Worm (Caenorhabditis elegans): ENCODE data around the gene C01B10.3.
A peak's percentile ranks its signal among the peaks of the same experiment; 100 is the strongest.

Gene C01B10.3

ce11 chrIV:6638256-6638655 lies 17.1 kb upstream of the C01B10.3 start, which contains the start of gene C01B10.7:
Gene C01B10.7 (plus strand): TSS chrIV:6638556.
- TF ChIP-seq nhr-10 (tag; optimal IDR thresholded peaks at IDR 0.05) = no peak

- TF ChIP-seq nhr-11 (tag; optimal IDR thresholded peaks at IDR 0.05) = no peak
- no peak for TF ChIP-seq lsy-2 (tag; optimal IDR thresholded peaks at IDR 0.05)
- TF ChIP-seq unc-62 (GFP tag; optimal IDR thresholded peaks at IDR 0.05) = no peak
- no peak for TF ChIP-seq C34F6.9 (tag; optimal IDR thresholded peaks at IDR 0.05)
- no peak for TF ChIP-seq unc-55 (GFP tag; optimal IDR thresholded peaks at IDR 0.05)
- TF ChIP-seq ama-1 (optimal IDR thresholded peaks at IDR 0.05) = no peak
- TF ChIP-seq mbf-1 (tag; optimal IDR thresholded peaks at IDR 0.05) = no peak
- TF ChIP-seq elt-3 (tag; optimal IDR thresholded peaks at IDR 0.05) = no peak
Measured at ce11 chrIV:6634789-6635188, 13.6 kb upstream of the C01B10.3 start, which contains the start of gene metl-13. Gene metl-13 (plus strand): TSS chrIV:6635089.

DNA sequence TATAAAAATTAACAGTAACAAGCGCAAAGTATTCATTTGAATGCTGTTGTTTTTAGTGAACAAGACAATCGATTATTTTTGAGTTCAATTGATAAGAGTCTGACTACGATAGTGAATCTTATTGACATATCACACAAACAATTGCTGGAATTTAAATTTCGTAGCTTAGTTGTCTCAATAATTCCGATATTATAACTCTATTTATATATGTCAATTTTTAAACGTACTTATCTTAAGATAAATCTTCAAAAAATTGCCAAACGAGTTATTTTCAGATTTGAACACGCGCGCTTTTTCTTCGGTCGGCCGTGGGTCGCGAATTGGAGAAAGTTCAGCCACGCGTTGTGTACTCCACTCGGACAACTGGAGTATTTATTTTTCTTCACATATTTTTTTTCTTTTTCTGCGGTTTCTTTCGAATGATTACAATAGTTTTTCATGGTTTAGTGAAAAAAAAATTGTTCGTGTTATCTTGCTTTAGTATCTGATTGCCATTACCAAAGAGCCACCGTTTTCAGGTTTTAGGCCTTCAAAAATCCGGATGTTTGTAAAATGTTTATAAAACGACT lies 10.6 kb upstream of the C01B10.3 start, which contains the start of the genes cest-5.1 and C01B10.9:
TSS of gene cest-5.1 (minus strand) at position 51 of the 569 bp plus-strand sequence.
TSS of gene C01B10.9 (plus strand) at position 519 of the 569 bp plus-strand sequence.
- TF ChIP-seq ztf-4 (tag; optimal IDR thresholded peaks at IDR 0.05) (no peak), egl-27 (tag; optimal IDR thresholded peaks at IDR 0.05) (no peak), mbf-1 (tag; optimal IDR thresholded peaks at IDR 0.05) (no peak), ceh-82 (tag; optimal IDR thresholded peaks at IDR 0.05) (no peak), nhr-11 (tag; optimal IDR thresholded peaks at IDR 0.05) (no peak), elt-3 (tag; optimal IDR thresholded peaks at IDR 0.05) (no peak), lsy-2 (tag; optimal IDR thresholded peaks at IDR 0.05) (peak; percentile 59 to 81), ztf-11 (tag; optimal IDR thresholded peaks at IDR 0.05) (no peak), ztf-1 (GFP tag; conservative IDR thresholded peaks at IDR 0.05) (no peak), nhr-237 (tag; optimal IDR thresholded peaks at IDR 0.05) (no peak), sma-9 (GFP tag; optimal IDR thresholded peaks at IDR 0.05) (peak; percentile 82), sma-9 (tag; optimal IDR thresholded peaks at IDR 0.05) (no peak), nhr-6 (tag; optimal IDR thresholded peaks at IDR 0.05) (no peak), dmd-4 (tag; optimal IDR thresholded peaks at IDR 0.05) (no peak), gmeb-1 (tag; optimal IDR thresholded peaks at IDR 0.05) (peak; percentile 94), R02D3.7 (tag; optimal IDR thresholded peaks at IDR 0.05) (peak; percentile 11), F13H6.1 (tag; optimal IDR thresholded peaks at IDR 0.05) (peak; percentile 74), nhr-23 (tag; optimal IDR thresholded peaks at IDR 0.05) (no peak), zag-1 (tag; optimal IDR thresholded peaks at IDR 0.05) (no peak), sem-4 (tag; optimal IDR thresholded peaks at IDR 0.05) (no peak), nhr-12 (tag; optimal IDR thresholded peaks at IDR 0.05) (no peak), skn-1 (tag; optimal IDR thresholded peaks at IDR 0.05) (no peak), aly-2 (tag; optimal IDR thresholded peaks at IDR 0.05) (no peak), nhr-25 (tag; optimal IDR thresholded peaks at IDR 0.05) (no peak), fos-1 (tag; optimal IDR thresholded peaks at IDR 0.05) (peak; percentile 6), unc-62 (GFP tag; optimal IDR thresholded peaks at IDR 0.05) (no peak), lin-13 (GFP tag; optimal IDR thresholded peaks at IDR 0.05) (peak; percentile 69), ZK546.5 (tag; optimal IDR thresholded peaks at IDR 0.05) (no peak), lin-39 (tag; optimal IDR thresholded peaks at IDR 0.05) (no peak), ama-1 (optimal IDR thresholded peaks at IDR 0.05) (no peak), ceh-16 (tag; optimal IDR thresholded peaks at IDR 0.05) (no peak), elt-1 (tag; optimal IDR thresholded peaks at IDR 0.05) (no peak), Y55F3AM.14 (GFP tag; optimal IDR thresholded peaks at IDR 0.05) (no peak), nhr-129 (tag; optimal IDR thresholded peaks at IDR 0.05) (no peak), unc-55 (GFP tag; optimal IDR thresholded peaks at IDR 0.05) (peak; percentile 85), crh-2 (tag; optimal IDR thresholded peaks at IDR 0.05) (peak; percentile 61), alr-1 (tag; optimal IDR thresholded peaks at IDR 0.05) (no peak), nhr-10 (tag; optimal IDR thresholded peaks at IDR 0.05) (no peak), nhr-21 (tag; optimal IDR thresholded peaks at IDR 0.05) (peak; percentile 32), lin-11 (tag; optimal IDR thresholded peaks at IDR 0.05) (peak; percentile 33), peb-1 (tag; optimal IDR thresholded peaks at IDR 0.05) (no peak), blmp-1 (tag; optimal IDR thresholded peaks at IDR 0.05; ENCODE audit: insufficient read depth) (no peak), nhr-77 (tag; optimal IDR thresholded peaks at IDR 0.05) (no peak), C34F6.9 (tag; optimal IDR thresholded peaks at IDR 0.05) (peak; percentile 63), mdl-1 (tag; optimal IDR thresholded peaks at IDR 0.05) (no peak), snpc-4 (tag; optimal IDR thresholded peaks at IDR 0.05) (no peak), sma-3 (GFP tag; optimal IDR thresholded peaks at IDR 0.05) (peak; percentile 80), mab-5 (tag; optimal IDR thresholded peaks at IDR 0.05) (peak; percentile 27), unc-39 (tag; optimal IDR thresholded peaks at IDR 0.05) (no peak)

Measured in whole organism, L2 larva.